Fruit fly (Drosophila melanogaster): Measurements from ENCODE around the gene LysX.

dm6 chr3L:1212113-1212512, 17.0 kb upstream of the LysX start:
- TF ChIP-seq CTCF (optimal IDR thresholded peaks at IDR 0.05) = no peak
- no peak for TF ChIP-seq CG8478 (optimal IDR thresholded peaks at IDR 0.05)

Data from S2 (cell line).